Worm (Caenorhabditis elegans) whole organism, late embryonic: ENCODE measurements around the gene srgp-1.

Source experiments
- C38D4.7 ChIP-seq: fragments of 200-800 bp; sonication (Bioruptor generic); optimal IDR thresholded peaks from 2 replicates; lab custom pipeline; 2018; ENCODE audit warnings: mild to moderate bottlenecking, missing genetic modification characterization, moderate library complexity, missing compliant biosample characterization
- K09A11.1 ChIP-seq: sonication (generic microtip); optimal IDR thresholded peaks from 2 replicates; lab custom pipeline; 2017; ENCODE audit warnings: antibody characterized with exemption, mild to moderate bottlenecking, missing genetic modification characterization, missing compliant biosample characterization; ENCODE audit not compliant: insufficient read depth
- ama-1 ChIP-seq: fragments of 150-350 bp; optimal IDR thresholded peaks from 2 replicates; lab custom pipeline; 2014
- ceh-19 ChIP-seq: fragments of 200-800 bp; sonication (Bioruptor generic); optimal IDR thresholded peaks from 2 replicates; lab custom pipeline; 2018; ENCODE audit warnings: mild to moderate bottlenecking, missing genetic modification characterization, missing compliant biosample characterization
- ets-4 ChIP-seq: sonication (generic microtip); optimal IDR thresholded peaks from 2 replicates; lab custom pipeline; 2016; ENCODE audit warnings: missing genetic modification characterization, missing compliant biosample characterization
- pat-9 ChIP-seq: fragments of 200-800 bp; sonication (Bioruptor generic); optimal IDR thresholded peaks from 2 replicates; lab custom pipeline; 2018; ENCODE audit warnings: mild to moderate bottlenecking, missing genetic modification characterization, moderate library complexity, missing compliant biosample characterization
- unc-3 ChIP-seq, 2 experiments: fragments of 200-800 bp in 1 of 2; sonication (Bioruptor generic) in 1 of 2; sonication (generic microtip) in 1 of 2; conservative IDR thresholded peaks in 1 of 2; optimal IDR thresholded peaks in 1 of 2; 2 replicates each; pipeline versions ENCODE4 v1.3.6 to Lab custom; 2016 to 2022; ENCODE audit warnings: missing compliant biosample characterization in 2 of 2, missing genetic modification characterization in 2 of 2, missing genetic modification reagents in 1 of 2
- ztf-16 ChIP-seq: sonication (generic microtip); optimal IDR thresholded peaks from 2 replicates; lab custom pipeline; 2017; ENCODE audit warnings: missing genetic modification characterization, missing compliant biosample characterization

DNA sequence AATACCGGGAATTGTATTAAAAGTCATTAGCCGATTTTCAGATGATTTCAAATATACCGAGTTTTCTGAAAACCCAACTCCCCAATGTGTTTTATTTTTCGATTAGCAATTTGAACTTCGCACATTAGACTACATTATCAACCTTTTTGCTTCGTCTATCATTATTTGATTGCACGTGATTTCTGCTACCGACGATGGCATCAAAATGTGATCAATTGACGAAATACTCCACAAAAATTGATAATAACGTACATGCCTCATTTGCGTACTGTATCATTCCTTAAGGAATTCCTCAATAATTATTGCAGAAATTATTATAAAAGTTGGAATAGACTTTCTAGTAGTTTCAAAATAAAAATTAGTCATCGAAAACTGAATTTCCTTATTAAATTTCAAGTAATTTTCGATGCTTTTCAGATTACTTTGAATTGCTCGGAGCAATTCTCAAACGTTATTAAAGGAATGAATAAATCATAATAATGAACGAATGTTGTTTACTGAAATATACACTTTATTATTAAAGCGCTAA, 53.5 kb downstream of the srgp-1 start:
- TF ChIP-seq ztf-16 (tag; lab: Kevin White, UChicago) (no peak), K09A11.1 (no peak), pat-9 (no peak), C38D4.7 (GFP tag; lab: Kevin White, UChicago) (no peak), ceh-19 (GFP tag; lab: Kevin White, UChicago) (no peak), unc-3 (GFP tag; conservative IDR thresholded peaks at IDR 0.05; lab: Robert Waterston, UW) (no peak), unc-3 (tag; optimal IDR thresholded peaks at IDR 0.05; lab: Kevin White, UChicago) (no peak), ets-4 (tag; lab: Kevin White, UChicago) (no peak), ama-1 (lab: Kevin White, UChicago) (no peak)
